Fruit fly (Drosophila melanogaster) whole organism, prepupa: ENCODE measurements around the gene Vti1b.

Experiments used
- CG31627 ChIP-seq: fragments of 200-800 bp; sonication (Bioruptor generic); optimal IDR thresholded peaks from 3 replicates; lab custom pipeline; 2016; ENCODE audit warnings: missing biosample characterization, missing genetic modification characterization
- CG34406 ChIP-seq: fragments of 200-800 bp; sonication (Bioruptor generic); optimal IDR thresholded peaks from 3 replicates; lab custom pipeline; 2016; ENCODE audit warnings: missing biosample characterization, missing genetic modification characterization
- CG3919 ChIP-seq: fragments of 200-800 bp; sonication (Bioruptor generic); optimal IDR thresholded peaks from 3 replicates; lab custom pipeline; 2016; ENCODE audit warnings: missing biosample characterization, missing genetic modification characterization
- CG6163 ChIP-seq: fragments of 200-800 bp; sonication (Bioruptor generic); IDR thresholded peaks from 3 replicates; pipeline ENCODE4 v1.3.6; 2022; ENCODE audit warnings: missing biosample characterization, missing genetic modification characterization
- CG8119 ChIP-seq: fragments of 200-800 bp; sonication (Bioruptor generic); IDR thresholded peaks from 3 replicates; pipeline ENCODE4 v1.3.6; 2022; ENCODE audit warnings: missing biosample characterization, missing genetic modification characterization
- Eip93F ChIP-seq: fragments of 200-800 bp; sonication (Bioruptor generic); optimal IDR thresholded peaks from 2 replicates; lab custom pipeline; 2016; ENCODE audit warnings: missing biosample characterization, mild to moderate bottlenecking, missing genetic modification characterization
- Lpt ChIP-seq: fragments of 200-800 bp; sonication (Bioruptor generic); optimal IDR thresholded peaks from 3 replicates; lab custom pipeline; 2016; ENCODE audit warnings: missing biosample characterization, missing genetic modification characterization
- Met ChIP-seq: fragments of 200-800 bp; sonication (Bioruptor generic); optimal IDR thresholded peaks from 3 replicates; lab custom pipeline; 2016; ENCODE audit warnings: missing biosample characterization, missing genetic modification characterization
- OdsH ChIP-seq: fragments of 200-800 bp; sonication (Bioruptor generic); optimal IDR thresholded peaks from 3 replicates; lab custom pipeline; 2016; ENCODE audit warnings: missing biosample characterization, missing genetic modification characterization
- Sox102F ChIP-seq: fragments of 200-800 bp; sonication (Bioruptor generic); optimal IDR thresholded peaks from 2 replicates; lab custom pipeline; 2016; ENCODE audit warnings: missing biosample characterization, mild to moderate bottlenecking, missing genetic modification characterization
- dac ChIP-seq: fragments of 200-800 bp; sonication (Bioruptor generic); optimal IDR thresholded peaks from 2 replicates; lab custom pipeline; 2017; ENCODE audit warnings: missing biosample characterization, mild to moderate bottlenecking, missing genetic modification characterization
- salr ChIP-seq, 2 experiments: fragments of 200-800 bp; sonication (Bioruptor generic); optimal IDR thresholded peaks; 3 replicates each; lab custom pipeline; 2016 to 2018; ENCODE audit warnings: missing biosample characterization in 2 of 2, missing genetic modification characterization in 2 of 2, mild to moderate bottlenecking in 1 of 2
- svp ChIP-seq: fragments of 200-800 bp; sonication (Bioruptor generic); peaks from one replicate; lab custom pipeline; 2016; ENCODE audit warnings: missing biosample characterization, missing genetic modification characterization

DNA sequence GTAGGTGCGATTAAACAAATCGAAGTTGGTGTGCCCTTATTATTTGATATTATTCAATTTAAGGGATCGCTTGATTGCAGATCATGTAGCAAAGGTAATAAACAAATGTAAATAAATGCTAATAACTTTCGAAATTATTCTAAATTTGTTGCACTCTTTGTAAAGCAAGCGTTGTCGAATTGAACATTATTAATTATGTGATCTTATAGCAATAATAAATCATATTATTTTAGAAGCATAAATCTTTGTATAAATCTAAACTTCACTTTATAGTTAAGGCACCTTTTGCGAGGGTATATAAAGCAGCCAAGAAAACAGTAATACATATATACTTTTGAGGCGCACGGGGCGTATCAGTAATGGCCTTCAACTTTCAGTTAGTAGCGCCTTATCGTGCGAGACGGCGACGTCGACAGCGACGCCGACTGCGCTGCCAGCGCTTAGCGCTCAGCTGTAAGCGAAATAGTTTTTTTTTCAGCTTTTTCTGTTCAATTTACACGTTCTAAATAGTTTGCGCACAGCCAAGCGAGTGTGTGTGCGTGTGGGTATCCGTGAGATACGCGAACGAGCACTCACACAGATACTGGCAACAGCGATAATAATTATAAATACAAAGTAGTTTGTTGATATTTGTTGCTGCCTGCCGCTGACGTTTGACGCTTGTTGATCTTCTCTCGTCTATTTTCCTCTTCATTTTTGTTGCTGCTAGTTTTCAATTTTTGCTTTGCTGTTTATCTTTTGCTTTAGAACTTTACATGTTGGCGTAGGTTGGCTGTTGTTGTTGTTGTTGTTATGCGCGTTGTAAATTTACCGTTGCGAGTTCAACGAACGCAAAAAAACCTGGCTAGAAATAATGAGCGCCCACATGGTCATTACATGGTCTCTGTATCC lies 42.3 kb downstream of the Vti1b start:
- TF ChIP-seq svp (GFP tag; lab: Kevin White, UChicago): peak; percentile 29
- 0 out of 3 replicates have a peak, but pooled peaks have one; percentile 34 for TF ChIP-seq CG6163 (GFP tag; lab: Robert Waterston, UW)
- TF ChIP-seq Eip93F (GFP tag; lab: Kevin White, UChicago): no peak
- TF ChIP-seq CG34406 (GFP tag; lab: Kevin White, UChicago): no peak
- TF ChIP-seq CG3919 (GFP tag; lab: Kevin White, UChicago): no peak
- TF ChIP-seq Sox102F (GFP tag; lab: Kevin White, UChicago): no peak
- peak; percentile 15 for TF ChIP-seq OdsH
- no peak for TF ChIP-seq CG31627 (GFP tag; lab: Kevin White, UChicago)
- TF ChIP-seq salr (GFP tag; optimal IDR thresholded peaks at IDR 0.05; lab: Kevin White, UChicago): peak in 1 of 2 experiments; percentile 4
- TF ChIP-seq dac: no peak
- TF ChIP-seq Lpt (GFP tag; lab: Kevin White, UChicago): no peak
- no peak for TF ChIP-seq Met (GFP tag; lab: Kevin White, UChicago)
- no peak for TF ChIP-seq CG8119 (GFP tag; lab: Robert Waterston, UW)
